Worm (Caenorhabditis elegans) whole organism, L3 larva: Measurements from ENCODE around the gene srh-70.

Experiments
- ZK546.5 ChIP-seq: sonication (generic microtip); optimal IDR thresholded peaks from 2 replicates; lab custom pipeline; 2017; ENCODE audit warnings: missing biosample characterization, missing genetic modification characterization
- aly-2 ChIP-seq: fragments of 150-350 bp; optimal IDR thresholded peaks from 2 replicates; lab custom pipeline; 2014; ENCODE audit warnings: missing biosample characterization, missing genetic modification characterization
- ceh-16 ChIP-seq: sonication (generic microtip); optimal IDR thresholded peaks from 2 replicates; lab custom pipeline; 2017; ENCODE audit warnings: missing biosample characterization, missing genetic modification characterization
- ceh-28 ChIP-seq: fragments of 150-350 bp; optimal IDR thresholded peaks from 2 replicates; lab custom pipeline; 2014; ENCODE audit warnings: missing biosample characterization, missing genetic modification reagents, missing genetic modification characterization
- ceh-82 ChIP-seq: fragments of 150-350 bp; optimal IDR thresholded peaks from 2 replicates; lab custom pipeline; 2014; ENCODE audit warnings: missing biosample characterization, missing genetic modification characterization
- ceh-9 ChIP-seq: sonication (generic microtip); optimal IDR thresholded peaks from 2 replicates; lab custom pipeline; 2018; ENCODE audit warnings: missing biosample characterization, missing genetic modification characterization
- daf-12 ChIP-seq: fragments of 150-350 bp; optimal IDR thresholded peaks from 2 replicates; lab custom pipeline; 2014; ENCODE audit warnings: missing biosample characterization, missing genetic modification reagents, missing genetic modification characterization
- egl-27 ChIP-seq: sonication (generic microtip); optimal IDR thresholded peaks from 4 replicates; lab custom pipeline; 2017; ENCODE audit warnings: missing biosample characterization, missing genetic modification reagents, missing genetic modification characterization
- egl-5 ChIP-seq: fragments of 150-350 bp; optimal IDR thresholded peaks from 2 replicates; lab custom pipeline; 2017; ENCODE audit warnings: missing biosample characterization, missing genetic modification reagents, missing genetic modification characterization, inconsistent platforms
- elt-1 ChIP-seq: fragments of 150-350 bp; optimal IDR thresholded peaks from 2 replicates; lab custom pipeline; 2014; ENCODE audit warnings: missing biosample characterization, missing genetic modification characterization
- elt-2 ChIP-seq: sonication (generic microtip); optimal IDR thresholded peaks from 2 replicates; lab custom pipeline; 2016; ENCODE audit warnings: missing genetic modification reagents, mild to moderate bottlenecking, missing genetic modification characterization, missing compliant biosample characterization
- elt-3 ChIP-seq, 3 experiments: fragments of 150-350 bp in 1 of 3; sonication (generic microtip) in 2 of 3; optimal IDR thresholded peaks; 2 replicates in 2 of 3; 4 replicates in 1 of 3; lab custom pipeline; 2014 to 2017; ENCODE audit warnings: missing biosample characterization in 3 of 3, missing genetic modification characterization in 3 of 3
- eor-1 ChIP-seq, 2 experiments: fragments of 150-350 bp; optimal IDR thresholded peaks; 2 replicates each; lab custom pipeline; 2014 to 2018; ENCODE audit warnings: missing biosample characterization in 2 of 2, missing genetic modification characterization in 2 of 2
- fkh-10 ChIP-seq: sonication (generic microtip); optimal IDR thresholded peaks from 2 replicates; lab custom pipeline; 2017; ENCODE audit warnings: missing biosample characterization, missing genetic modification reagents, missing genetic modification characterization
- fkh-2 ChIP-seq: fragments of 150-350 bp; optimal IDR thresholded peaks from 2 replicates; lab custom pipeline; 2014; ENCODE audit warnings: missing biosample characterization, missing genetic modification reagents, missing genetic modification characterization
- lin-15B ChIP-seq: fragments of 150-350 bp; optimal IDR thresholded peaks from 2 replicates; lab custom pipeline; 2014; ENCODE audit warnings: missing biosample characterization, missing genetic modification characterization
- lsy-12 ChIP-seq: sonication (generic microtip); optimal IDR thresholded peaks from 2 replicates; lab custom pipeline; 2016; ENCODE audit warnings: mild to moderate bottlenecking, missing genetic modification characterization, missing compliant biosample characterization
- mml-1 ChIP-seq: fragments of 150-350 bp; sonication (generic microtip); optimal IDR thresholded peaks from 3 replicates; lab custom pipeline; 2014; ENCODE audit warnings: missing biosample characterization, missing genetic modification characterization
- nfya-1 ChIP-seq: sonication (generic microtip); optimal IDR thresholded peaks from 2 replicates; lab custom pipeline; 2017; ENCODE audit warnings: missing genetic modification characterization, mild to moderate bottlenecking, missing compliant biosample characterization, antibody characterized with exemption, moderate library complexity; ENCODE audit not compliant: insufficient read depth
- nhr-11 ChIP-seq: fragments of 150-350 bp; optimal IDR thresholded peaks from 2 replicates; lab custom pipeline; 2014; ENCODE audit warnings: missing biosample characterization, missing genetic modification characterization
- nhr-12 ChIP-seq: fragments of 150-350 bp; optimal IDR thresholded peaks from 2 replicates; lab custom pipeline; 2014; ENCODE audit warnings: missing biosample characterization, missing genetic modification characterization
- nhr-23 ChIP-seq: fragments of 150-350 bp; optimal IDR thresholded peaks from 2 replicates; lab custom pipeline; 2014; ENCODE audit warnings: missing biosample characterization, missing genetic modification reagents, missing genetic modification characterization
- nhr-237 ChIP-seq: fragments of 150-350 bp; optimal IDR thresholded peaks from 2 replicates; lab custom pipeline; 2014; ENCODE audit warnings: missing biosample characterization, missing genetic modification characterization
- nhr-43 ChIP-seq: sonication (generic microtip); optimal IDR thresholded peaks from 2 replicates; lab custom pipeline; 2016; ENCODE audit warnings: mild to moderate bottlenecking, missing genetic modification characterization, missing compliant biosample characterization; ENCODE audit not compliant: poor library complexity, severe bottlenecking
- nhr-67 ChIP-seq: fragments of 150-350 bp; optimal IDR thresholded peaks from 2 replicates; lab custom pipeline; 2014; ENCODE audit warnings: missing biosample characterization, missing genetic modification characterization
- nhr-76 ChIP-seq: fragments of 150-350 bp; sonication (generic microtip); optimal IDR thresholded peaks from 5 replicates; lab custom pipeline; 2014; ENCODE audit warnings: missing biosample characterization, missing genetic modification characterization
- pha-4 ChIP-seq: fragments of 150-350 bp; optimal IDR thresholded peaks from 2 replicates; lab custom pipeline; 2014; ENCODE audit warnings: missing biosample characterization, missing genetic modification reagents, missing genetic modification characterization
- sea-2 ChIP-seq: fragments of 150-350 bp; sonication (generic microtip); optimal IDR thresholded peaks from 4 replicates; lab custom pipeline; 2014; ENCODE audit warnings: missing biosample characterization, missing genetic modification reagents, missing genetic modification characterization
- skn-1 ChIP-seq: fragments of 150-350 bp; optimal IDR thresholded peaks from 2 replicates; lab custom pipeline; 2014; ENCODE audit warnings: missing biosample characterization, missing genetic modification characterization
- snpc-4 ChIP-seq: fragments of 150-350 bp; optimal IDR thresholded peaks from 2 replicates; lab custom pipeline; 2014; ENCODE audit warnings: missing biosample characterization, missing genetic modification characterization
- tbx-2 ChIP-seq: sonication (generic microtip); optimal IDR thresholded peaks from 2 replicates; lab custom pipeline; 2016; ENCODE audit warnings: mild to moderate bottlenecking, missing genetic modification characterization, missing compliant biosample characterization
- unc-39 ChIP-seq: sonication (generic microtip); optimal IDR thresholded peaks from 4 replicates; lab custom pipeline; 2017; ENCODE audit warnings: missing biosample characterization, missing genetic modification characterization
- unc-62 ChIP-seq: fragments of 150-350 bp; sonication (generic microtip); optimal IDR thresholded peaks from 4 replicates; lab custom pipeline; 2014; ENCODE audit warnings: missing biosample characterization, missing genetic modification reagents, missing genetic modification characterization
- zag-1 ChIP-seq: fragments of 150-350 bp; optimal IDR thresholded peaks from 2 replicates; lab custom pipeline; 2014; ENCODE audit warnings: missing biosample characterization, missing genetic modification characterization
- ztf-11 ChIP-seq: fragments of 150-350 bp; optimal IDR thresholded peaks from 2 replicates; lab custom pipeline; 2014; ENCODE audit warnings: missing biosample characterization, missing genetic modification characterization
- ztf-4 ChIP-seq: fragments of 150-350 bp; optimal IDR thresholded peaks from 2 replicates; lab custom pipeline; 2014; ENCODE audit warnings: missing biosample characterization, missing genetic modification characterization

The srh-70 gene

ce11 chrII:12494556-12495131 is 24.0 kb downstream of the srh-70 start, which contains the start of gene col-85 (continued):
- no peak for TF ChIP-seq nhr-11 (tag; lab: Kevin White, UChicago)
- peak; percentile 66 for TF ChIP-seq nfya-1 (tag; lab: Kevin White, UChicago)
- TF ChIP-seq zag-1 (tag; lab: Kevin White, UChicago): no peak
- no peak for TF ChIP-seq fkh-10 (GFP tag; lab: Kevin White, UChicago)
- TF ChIP-seq ceh-16: no peak
- no peak for TF ChIP-seq nhr-67 (tag; lab: Kevin White, UChicago)
- no peak for TF ChIP-seq nhr-12 (tag; lab: Kevin White, UChicago)
- no peak for TF ChIP-seq ztf-4 (tag; lab: Kevin White, UChicago)
- TF ChIP-seq tbx-2 (tag; lab: Kevin White, UChicago): peak; percentile 15
- TF ChIP-seq fkh-2 (tag; lab: Kevin White, UChicago): no peak
- peak; percentile 63 for TF ChIP-seq skn-1 (tag; lab: Kevin White, UChicago)
- no peak for TF ChIP-seq elt-1 (tag; lab: Kevin White, UChicago)
- no peak for TF ChIP-seq nhr-76 (tag; lab: Kevin White, UChicago)
- TF ChIP-seq sea-2 (GFP tag; lab: Kevin White, UChicago): no peak

ce11 chrII:12494067-12494477 is 24.6 kb downstream of the srh-70 start:
- TF ChIP-seq daf-12 (tag; lab: Kevin White, UChicago) (no peak), aly-2 (no peak), egl-27 (tag; lab: Kevin White, UChicago) (no peak), unc-39 (tag; lab: Kevin White, UChicago) (no peak), elt-1 (tag; lab: Kevin White, UChicago) (no peak), nhr-43 (tag; lab: Kevin White, UChicago) (no peak), ceh-82 (tag; lab: Kevin White, UChicago) (no peak), elt-3 (tag; optimal IDR thresholded peaks at IDR 0.05; lab: Kevin White, UChicago) (no peak), pha-4 (tag; lab: Kevin White, UChicago) (no peak), zag-1 (tag; lab: Kevin White, UChicago) (no peak), snpc-4 (tag; lab: Kevin White, UChicago) (no peak), elt-2 (tag; lab: Kevin White, UChicago) (no peak)

ce11 chrII:12491936-12492335 is 26.7 kb downstream of the srh-70 start, which contains the start of gene srz-6:
Gene srz-6, plus strand, starts transcription at chrII:12492236.
- TF ChIP-seq mml-1 (tag; lab: Kevin White, UChicago): no peak
- no peak for TF ChIP-seq nhr-237 (tag; lab: Kevin White, UChicago)
- TF ChIP-seq nhr-23 (tag; lab: Kevin White, UChicago): no peak
- no peak for TF ChIP-seq fkh-2 (tag; lab: Kevin White, UChicago)
- no peak for TF ChIP-seq ztf-4 (tag; lab: Kevin White, UChicago)
- no peak for TF ChIP-seq nfya-1 (tag; lab: Kevin White, UChicago)
- TF ChIP-seq elt-1 (tag; lab: Kevin White, UChicago): no peak
- TF ChIP-seq ztf-11: no peak
- no peak for TF ChIP-seq ZK546.5 (tag; lab: Kevin White, UChicago)
- no peak for TF ChIP-seq nhr-76 (tag; lab: Kevin White, UChicago)
- no peak for TF ChIP-seq egl-5
- no peak for TF ChIP-seq nhr-43 (tag; lab: Kevin White, UChicago)
- no peak for TF ChIP-seq ceh-28 (tag; lab: Kevin White, UChicago)

ce11 chrII:12489903-12490302 is 28.8 kb downstream of the srh-70 start, which contains the start of gene T21B4.15:
Gene T21B4.15, plus strand, starts transcription at chrII:12490203.
- TF ChIP-seq daf-12 (tag; lab: Kevin White, UChicago) (no peak), nhr-67 (tag; lab: Kevin White, UChicago) (no peak), ztf-4 (tag; lab: Kevin White, UChicago) (no peak), lsy-12 (tag; lab: Kevin White, UChicago) (no peak), egl-5 (no peak), eor-1 (tag; optimal IDR thresholded peaks at IDR 0.05; lab: Kevin White, UChicago) (no peak), lin-15B (tag; lab: Kevin White, UChicago) (no peak), ceh-9 (tag; lab: Kevin White, UChicago) (no peak), ZK546.5 (tag; lab: Kevin White, UChicago) (no peak), elt-2 (tag; lab: Kevin White, UChicago) (no peak), elt-3 (tag; optimal IDR thresholded peaks at IDR 0.05; lab: Kevin White, UChicago) (no peak), nhr-12 (tag; lab: Kevin White, UChicago) (no peak), unc-62 (GFP tag; lab: Kevin White, UChicago) (no peak)
- TF ChIP-seq, all 47 proteins: peak for 0
